Fruit fly (Drosophila melanogaster): ENCODE data around the gene nebu.

Gene nebu

DNA sequence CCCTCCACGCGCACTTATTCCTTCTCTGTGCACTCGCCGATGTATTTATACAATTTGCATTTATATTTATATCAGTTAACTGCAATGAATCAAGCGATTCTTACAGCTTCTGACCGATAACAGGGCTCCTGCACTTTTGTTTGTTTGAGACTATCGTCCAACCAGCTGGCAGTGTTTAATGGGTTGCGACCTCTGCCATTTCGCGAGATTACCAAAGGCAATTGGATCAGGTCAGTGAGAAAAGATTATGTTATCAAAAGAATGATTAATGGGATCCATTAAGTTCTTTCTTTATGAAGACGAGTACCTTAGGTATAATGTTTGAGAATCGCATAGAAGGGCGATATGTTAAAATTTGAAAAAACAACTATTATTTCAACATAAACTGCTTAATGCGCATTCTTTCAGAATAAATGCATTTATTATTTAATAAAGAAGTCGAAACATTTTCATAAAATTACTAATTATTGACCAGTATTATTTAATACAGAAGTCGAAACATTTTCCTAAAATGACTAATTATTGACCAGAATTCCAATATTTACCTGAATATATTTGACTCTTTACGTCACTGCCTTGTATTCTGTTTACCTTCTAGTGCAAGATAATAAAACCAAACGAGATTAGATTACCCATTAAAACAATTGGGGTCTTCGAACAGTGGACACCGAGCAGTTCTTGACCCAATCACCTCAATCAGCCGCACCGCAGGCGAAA lies 43.3 kb downstream of the nebu start:
- TF ChIP-seq CG32121 (GFP tag; IDR thresholded peaks at IDR 0.05) = no peak
- TF ChIP-seq gl (tag; optimal IDR thresholded peaks at IDR 0.05) = no peak
- TF ChIP-seq EcR (GFP tag; optimal IDR thresholded peaks at IDR 0.05) = no peak
- TF ChIP-seq CG15710 (tag; optimal IDR thresholded peaks at IDR 0.05) = no peak
- no peak for TF ChIP-seq CG8301 (tag; optimal IDR thresholded peaks at IDR 0.05)
- no peak for TF ChIP-seq CG13204 (GFP tag; optimal IDR thresholded peaks at IDR 0.05)
- no peak for TF ChIP-seq CG4496 (GFP tag; IDR thresholded peaks at IDR 0.05)
- TF ChIP-seq Pif1A (GFP tag; optimal IDR thresholded peaks at IDR 0.05) = no peak
- no peak for TF ChIP-seq rn (GFP tag; IDR thresholded peaks at IDR 0.05)
- TF ChIP-seq CG17806 (tag; optimal IDR thresholded peaks at IDR 0.05) = no peak
- TF ChIP-seq CG34367 (tag; optimal IDR thresholded peaks at IDR 0.05) = no peak
- TF ChIP-seq Snoo (tag; optimal IDR thresholded peaks at IDR 0.05) = no peak
- TF ChIP-seq CG12605 (GFP tag; IDR thresholded peaks at IDR 0.05) = no peak
- TF ChIP-seq CG10348 (GFP tag; IDR thresholded peaks at IDR 0.05) = no peak
- TF ChIP-seq fd96Ca (GFP tag; IDR thresholded peaks at IDR 0.05) = no peak
- TF ChIP-seq CG14655 (GFP tag; optimal IDR thresholded peaks at IDR 0.05) = no peak

DNA sequence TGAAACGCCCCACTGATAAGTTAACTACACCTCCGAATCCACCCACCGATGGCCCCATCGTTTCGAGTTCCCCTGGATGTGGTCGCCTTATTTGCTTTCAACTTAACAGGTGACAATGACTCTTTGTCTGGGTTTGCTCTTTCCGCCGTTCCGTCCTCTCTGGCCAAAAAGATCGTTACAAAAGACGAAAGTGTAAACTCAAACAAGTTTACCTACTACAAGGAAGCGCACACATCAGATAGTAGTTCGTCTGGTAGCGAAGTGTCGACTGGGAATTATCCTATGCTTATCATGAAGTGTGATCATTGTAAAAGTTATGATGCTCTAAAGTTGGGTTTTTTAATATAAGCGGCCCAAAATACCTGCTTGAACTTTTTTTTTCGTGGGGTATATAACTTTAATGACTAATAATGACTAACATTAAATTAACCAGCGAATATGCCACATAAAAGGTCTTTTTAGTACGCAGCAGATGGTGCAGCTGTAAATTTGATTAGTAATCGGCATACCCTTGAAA lies 44.1 kb downstream of the nebu start:
- peak; percentile 7 for TF ChIP-seq CG15710 (tag; optimal IDR thresholded peaks at IDR 0.05)
- peak; percentile 52 for TF ChIP-seq CG8301 (tag; optimal IDR thresholded peaks at IDR 0.05)
- TF ChIP-seq CG32121 (GFP tag; IDR thresholded peaks at IDR 0.05) = no peak
- TF ChIP-seq Pif1A (GFP tag; optimal IDR thresholded peaks at IDR 0.05) = no peak
- TF ChIP-seq CG34367 (tag; optimal IDR thresholded peaks at IDR 0.05) = peak; percentile 42
- peak; percentile 18 for TF ChIP-seq CG17806 (tag; optimal IDR thresholded peaks at IDR 0.05)
- TF ChIP-seq gl (tag; optimal IDR thresholded peaks at IDR 0.05) = peak; percentile 29
- TF ChIP-seq Snoo (tag; optimal IDR thresholded peaks at IDR 0.05) = no peak
- peak; percentile 55 for TF ChIP-seq CG8159 (tag; optimal IDR thresholded peaks at IDR 0.05)
- peak; percentile 93 for TF ChIP-seq EcR (GFP tag; optimal IDR thresholded peaks at IDR 0.05)
- no peak for TF ChIP-seq Ets98B (GFP tag; IDR thresholded peaks at IDR 0.05)
- no peak for TF ChIP-seq Pif1B (GFP tag; optimal IDR thresholded peaks at IDR 0.05)
- TF ChIP-seq CG14655 (GFP tag; optimal IDR thresholded peaks at IDR 0.05) = peak; percentile 66
- no peak for TF ChIP-seq CG12605 (GFP tag; IDR thresholded peaks at IDR 0.05)
- TF ChIP-seq fd96Ca (GFP tag; IDR thresholded peaks at IDR 0.05) = 0 out of 3 replicates have a peak, but pooled peaks have one; percentile 39
- no peak for TF ChIP-seq D1 (tag; optimal IDR thresholded peaks at IDR 0.05)
- TF ChIP-seq CG13204 (GFP tag; optimal IDR thresholded peaks at IDR 0.05) = peak; percentile 71
- TF ChIP-seq CG4496 (GFP tag; IDR thresholded peaks at IDR 0.05) = peak; percentile 21; the same call in 1 of the 3 replicates
- TF ChIP-seq rn (GFP tag; IDR thresholded peaks at IDR 0.05) = 0 out of 2 replicates have a peak, but pooled peaks have one; percentile 5
- TF ChIP-seq CG10348 (GFP tag; IDR thresholded peaks at IDR 0.05) = no peak
- TF ChIP-seq CG9948 (tag; optimal IDR thresholded peaks at IDR 0.05) = peak; percentile 17

DNA sequence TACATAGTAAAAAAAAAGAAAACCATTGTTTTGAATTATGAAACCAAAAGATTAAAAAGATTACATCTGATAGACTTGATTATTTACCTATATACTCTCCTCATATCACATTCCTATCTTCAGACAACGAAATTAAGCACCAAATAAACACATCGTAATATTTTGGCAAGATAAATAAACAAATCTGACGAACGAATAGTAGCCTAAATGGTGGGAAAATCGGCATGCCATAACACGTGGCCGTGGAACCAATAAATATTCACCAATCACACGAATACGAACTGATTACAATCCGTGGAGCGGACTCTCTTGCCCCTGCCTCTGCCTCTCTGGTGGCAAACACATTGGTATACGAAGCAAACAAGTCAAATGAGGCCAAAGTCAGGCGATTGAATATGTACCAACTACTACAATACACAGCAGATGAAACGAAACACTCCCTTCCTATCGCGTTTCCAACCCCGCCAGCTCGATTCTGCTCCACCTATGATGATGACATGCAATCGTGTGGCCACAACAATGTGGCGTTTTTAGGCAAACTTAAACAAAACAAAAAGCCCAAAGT lies 46.7 kb downstream of the nebu start:
- TF ChIP-seq CG32121 (GFP tag; IDR thresholded peaks at IDR 0.05) = no peak
- no peak for TF ChIP-seq CG13204 (GFP tag; optimal IDR thresholded peaks at IDR 0.05)
- no peak for TF ChIP-seq EcR (GFP tag; optimal IDR thresholded peaks at IDR 0.05)

DNA sequence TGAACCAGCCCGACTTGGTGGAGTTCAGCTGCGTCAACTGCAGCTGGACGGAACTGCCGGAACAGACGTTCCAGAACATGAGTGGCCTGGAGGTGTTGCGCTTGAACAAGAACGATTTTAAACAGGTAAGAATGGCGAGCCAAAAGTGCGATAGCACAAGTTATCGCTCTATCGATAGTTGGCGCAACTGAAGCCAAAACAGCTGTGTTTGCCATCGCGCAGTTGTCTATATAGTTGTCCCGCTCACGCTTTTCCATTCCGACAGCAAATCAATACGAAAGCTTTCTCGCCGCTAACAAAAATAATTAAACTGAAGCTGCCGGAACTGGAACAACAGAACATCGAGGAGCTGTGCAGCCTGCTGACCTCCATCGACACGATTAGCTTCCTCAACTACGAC lies 48.4 kb downstream of the nebu start:
- TF ChIP-seq CG4496 (GFP tag; IDR thresholded peaks at IDR 0.05) = peak; percentile 43; the same call in 1 of the 3 replicates
- no peak for TF ChIP-seq CG14655 (GFP tag; optimal IDR thresholded peaks at IDR 0.05)

DNA sequence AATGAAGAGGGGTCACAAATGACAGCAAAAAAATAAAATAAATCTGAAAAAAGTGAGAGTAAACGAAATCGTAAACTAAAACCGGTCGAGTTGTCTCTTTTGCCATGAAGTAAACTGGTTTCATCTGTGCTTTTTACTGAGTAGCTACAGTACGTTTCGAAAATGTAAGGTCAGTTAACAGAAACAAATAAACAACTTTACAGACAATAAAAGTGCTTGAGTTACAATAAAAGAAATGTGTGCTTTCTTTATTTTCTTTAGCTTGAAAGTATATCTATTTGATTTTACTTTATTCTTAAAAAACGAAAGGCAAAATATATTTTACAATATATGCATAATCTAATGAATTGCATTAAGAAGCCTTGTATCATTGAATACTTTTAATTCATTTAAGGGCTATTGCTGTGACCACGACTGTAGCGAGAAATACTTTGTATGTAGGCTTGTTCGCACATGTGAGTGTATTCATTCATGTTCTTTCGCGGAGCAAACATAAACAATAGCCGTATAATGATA lies 49.9 kb downstream of the nebu start:
- TF ChIP-seq CG8301 (tag; optimal IDR thresholded peaks at IDR 0.05) (peak; percentile 84), CG9948 (tag; optimal IDR thresholded peaks at IDR 0.05) (peak; percentile 90), CG13204 (GFP tag; optimal IDR thresholded peaks at IDR 0.05) (peak; percentile 71), CG12605 (GFP tag; IDR thresholded peaks at IDR 0.05) (peak; percentile 52), Pif1B (GFP tag; optimal IDR thresholded peaks at IDR 0.05) (peak; percentile 82), EcR (GFP tag; optimal IDR thresholded peaks at IDR 0.05) (peak; percentile 78), CG34367 (tag; optimal IDR thresholded peaks at IDR 0.05) (peak; percentile 89), rn (GFP tag; IDR thresholded peaks at IDR 0.05) (no peak), gl (tag; optimal IDR thresholded peaks at IDR 0.05) (peak; percentile 74), CG4496 (GFP tag; IDR thresholded peaks at IDR 0.05) (peak; percentile 77), CG14655 (GFP tag; optimal IDR thresholded peaks at IDR 0.05) (peak; percentile 80), fd96Ca (GFP tag; IDR thresholded peaks at IDR 0.05) (0 out of 3 replicates have a peak, but pooled peaks have one; percentile 23), CG32121 (GFP tag; IDR thresholded peaks at IDR 0.05) (peak; percentile 42), Ets98B (GFP tag; IDR thresholded peaks at IDR 0.05) (peak; percentile 61), CG8159 (tag; optimal IDR thresholded peaks at IDR 0.05) (peak; percentile 93), CG17806 (tag; optimal IDR thresholded peaks at IDR 0.05) (peak; percentile 90), CG10348 (GFP tag; IDR thresholded peaks at IDR 0.05) (0 out of 2 replicates have a peak, but pooled peaks have one; percentile 40), CG15710 (tag; optimal IDR thresholded peaks at IDR 0.05) (peak; percentile 93), Pif1A (GFP tag; optimal IDR thresholded peaks at IDR 0.05) (peak; percentile 85), Snoo (tag; optimal IDR thresholded peaks at IDR 0.05) (peak; percentile 85), D1 (tag; optimal IDR thresholded peaks at IDR 0.05) (peak; percentile 91)
